Worm (Caenorhabditis elegans): ENCODE data around the gene E04F6.9.

Gene E04F6.9

DNA sequence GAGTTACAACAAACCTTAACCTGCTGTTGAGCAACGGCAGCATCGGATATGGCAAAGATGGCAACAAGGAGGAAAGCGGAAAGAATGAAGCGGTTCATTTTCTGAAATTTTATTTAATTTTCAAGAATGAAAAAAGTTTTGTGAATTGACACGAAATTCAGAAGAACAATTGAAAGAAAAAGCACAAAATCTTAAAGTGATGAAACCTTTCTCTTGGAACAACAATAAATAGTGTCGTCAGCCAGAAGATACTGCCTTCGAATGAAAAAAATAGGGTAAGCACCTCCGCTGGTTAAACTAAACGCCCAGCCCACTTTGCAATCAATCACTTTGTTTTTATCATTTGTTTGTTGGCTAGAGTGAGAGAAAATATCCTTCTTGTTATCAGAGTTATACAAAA is at the start of gene E04F6.9:
Gene E04F6.9, minus strand, starts transcription at position 101 of the 400 bp plus-strand sequence.
- TF ChIP-seq unc-62 (GFP tag; optimal IDR thresholded peaks at IDR 0.05): no peak

DNA sequence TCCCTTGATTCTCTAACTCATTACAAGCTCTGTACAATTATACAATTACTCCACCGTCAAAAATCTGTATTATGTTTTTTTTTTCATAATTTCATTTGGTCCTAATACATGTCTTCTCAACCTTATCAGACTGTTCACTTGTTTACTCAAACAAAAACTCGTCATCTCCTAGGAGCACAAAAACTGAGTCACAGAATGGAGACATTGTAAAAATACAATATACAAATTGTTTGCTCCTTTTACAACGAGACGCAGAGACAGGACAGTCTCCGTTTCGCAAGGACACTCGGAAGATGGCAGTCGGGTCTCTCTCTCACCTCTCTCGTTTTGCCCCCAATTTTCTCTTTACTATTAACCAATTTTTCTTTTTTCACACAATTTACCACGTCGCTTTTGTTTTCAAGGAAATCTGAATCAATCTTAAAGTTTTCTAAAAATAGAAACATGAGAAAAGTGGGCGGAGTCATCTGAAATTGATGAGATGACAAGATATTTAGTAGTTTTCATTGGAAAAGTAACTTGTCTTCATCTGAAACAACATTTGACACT is 43.7 kb upstream of the E04F6.9 start, which contains the start of gene F32A5.8:
Gene F32A5.8, plus strand, starts transcription at position 499 of the 549 bp plus-strand sequence.
- no peak for TF ChIP-seq unc-62 (GFP tag; optimal IDR thresholded peaks at IDR 0.05)

DNA sequence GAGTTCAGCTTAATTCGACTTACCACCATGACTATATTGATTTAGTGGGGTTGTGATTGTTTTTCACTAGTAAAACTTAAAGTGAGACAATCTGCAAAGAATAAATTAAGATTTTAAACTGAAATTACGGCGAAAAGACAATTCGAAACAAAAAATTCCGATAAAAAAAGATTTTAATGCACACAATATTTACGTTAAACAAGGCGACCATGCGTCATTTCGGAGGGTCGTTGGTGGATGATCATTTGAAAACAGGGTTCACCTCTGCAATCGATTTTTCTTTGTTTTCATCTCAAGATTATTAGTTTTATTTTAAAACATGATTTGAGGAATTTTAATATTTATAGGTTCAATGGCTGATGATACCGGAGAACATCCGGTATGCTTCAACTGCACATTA is 41.1 kb upstream of the E04F6.9 start, which contains the start of gene lsm-4:
Gene lsm-4, minus strand, starts transcription at position 91 of the 400 bp plus-strand sequence.
- no peak for TF ChIP-seq unc-62 (GFP tag; optimal IDR thresholded peaks at IDR 0.05)

DNA sequence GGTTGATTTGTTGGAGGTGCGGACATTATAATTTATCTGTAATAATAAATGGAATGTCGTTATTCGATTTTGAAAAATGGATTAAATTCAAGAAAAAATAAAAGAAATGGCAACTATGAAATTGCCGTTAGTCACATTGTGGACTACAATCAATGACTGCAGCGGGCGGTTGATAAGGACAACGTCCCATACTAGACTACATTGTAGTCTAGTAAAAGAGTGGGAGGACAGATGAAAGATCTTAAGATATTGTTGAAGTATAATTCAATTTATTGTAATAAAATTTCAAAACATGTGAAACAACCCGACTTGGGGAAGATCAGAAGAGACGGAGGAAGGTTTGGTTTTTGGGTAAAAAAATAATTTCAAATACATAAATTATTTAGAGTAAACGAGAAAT is 40.0 kb upstream of the E04F6.9 start, which contains the start of the genes prx-13 and ada-2:
Gene prx-13, minus strand, starts transcription at position 38 of the 400 bp plus-strand sequence.
Gene ada-2, plus strand, starts transcription at position 282 of the 400 bp plus-strand sequence.
- TF ChIP-seq unc-62 (GFP tag; optimal IDR thresholded peaks at IDR 0.05): no peak

DNA sequence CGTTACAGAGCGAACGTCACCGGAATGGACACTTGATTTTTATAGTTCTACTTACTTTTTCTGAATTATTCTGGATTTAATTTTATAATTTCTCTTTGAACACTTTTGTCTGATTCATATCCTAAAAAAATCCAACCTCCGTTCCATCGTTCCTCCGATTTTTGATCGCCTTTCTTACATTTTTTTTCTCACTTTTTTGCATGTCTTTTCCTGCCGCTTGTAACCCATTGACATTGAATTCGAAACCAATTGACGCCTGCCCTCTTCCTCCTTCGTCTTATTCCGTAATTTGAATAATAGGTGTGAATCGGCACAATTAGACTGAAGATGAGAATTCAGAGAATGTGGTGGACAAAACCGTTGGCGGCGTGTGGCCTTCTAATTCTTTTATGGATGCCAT is 33.6 kb upstream of the E04F6.9 start, which contains the start of gene skpo-3:
Gene skpo-3, plus strand, starts transcription at position 301 of the 400 bp plus-strand sequence.
- TF ChIP-seq unc-62 (GFP tag; optimal IDR thresholded peaks at IDR 0.05): no peak

DNA sequence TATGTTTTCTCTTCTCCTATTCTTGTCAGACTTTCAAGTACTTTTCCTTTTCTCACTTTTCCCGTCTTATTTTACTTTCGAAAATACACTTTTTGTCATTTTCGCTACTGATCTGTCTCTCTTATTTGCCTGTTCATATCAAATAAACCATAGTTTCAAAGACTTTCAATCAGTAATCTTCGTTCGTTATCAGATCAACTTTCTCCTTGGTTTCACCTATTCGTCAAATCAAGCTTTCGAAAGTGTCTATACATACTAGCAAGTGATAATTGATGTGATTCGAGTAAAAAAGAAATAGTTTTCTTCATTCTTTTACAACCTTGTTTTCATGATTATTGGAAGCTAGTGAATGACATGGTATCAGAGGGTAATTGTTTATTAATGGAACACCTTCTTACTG is 30.8 kb upstream of the E04F6.9 start:
- TF ChIP-seq unc-62 (GFP tag; optimal IDR thresholded peaks at IDR 0.05): no peak

DNA sequence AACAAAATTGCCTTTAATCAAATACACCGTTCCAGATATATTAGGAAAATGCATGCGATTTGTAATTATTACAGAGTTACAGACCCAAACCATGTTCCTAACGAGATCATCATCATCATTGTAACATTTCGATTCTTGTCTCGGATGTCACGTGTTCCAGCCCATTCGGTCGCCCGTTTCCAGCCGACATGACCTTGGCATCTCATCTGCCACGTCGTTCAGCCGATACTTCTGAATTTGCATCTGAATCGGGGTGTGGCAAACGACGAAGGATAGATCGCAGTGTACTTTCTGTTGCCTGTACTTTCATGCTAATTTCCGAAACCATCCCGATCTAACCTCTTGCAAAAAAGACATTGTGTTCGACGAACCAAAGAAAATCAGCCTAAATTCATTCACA is 27.7 kb upstream of the E04F6.9 start:
- no peak for TF ChIP-seq unc-62 (GFP tag; optimal IDR thresholded peaks at IDR 0.05)

DNA sequence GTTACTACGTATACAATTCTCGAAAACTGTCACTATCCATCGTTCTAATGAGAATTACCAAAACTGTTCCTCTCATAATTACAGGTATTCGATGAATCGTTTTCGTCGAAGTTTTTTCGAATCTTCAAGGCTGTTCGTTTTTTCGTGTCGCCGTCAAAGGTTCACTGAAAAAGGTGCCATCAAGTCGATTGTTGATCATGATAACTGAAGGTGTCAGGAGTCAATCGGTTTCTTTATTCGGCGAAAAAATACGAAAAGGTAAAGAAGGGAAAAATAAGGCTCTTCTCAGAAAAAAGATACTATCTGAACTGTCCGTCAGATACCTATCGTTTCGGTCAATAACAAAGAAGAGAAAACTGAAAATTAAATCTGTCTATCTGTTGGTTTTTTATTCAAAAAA is 26.8 kb upstream of the E04F6.9 start:
- no peak for TF ChIP-seq unc-62 (GFP tag; optimal IDR thresholded peaks at IDR 0.05)

DNA sequence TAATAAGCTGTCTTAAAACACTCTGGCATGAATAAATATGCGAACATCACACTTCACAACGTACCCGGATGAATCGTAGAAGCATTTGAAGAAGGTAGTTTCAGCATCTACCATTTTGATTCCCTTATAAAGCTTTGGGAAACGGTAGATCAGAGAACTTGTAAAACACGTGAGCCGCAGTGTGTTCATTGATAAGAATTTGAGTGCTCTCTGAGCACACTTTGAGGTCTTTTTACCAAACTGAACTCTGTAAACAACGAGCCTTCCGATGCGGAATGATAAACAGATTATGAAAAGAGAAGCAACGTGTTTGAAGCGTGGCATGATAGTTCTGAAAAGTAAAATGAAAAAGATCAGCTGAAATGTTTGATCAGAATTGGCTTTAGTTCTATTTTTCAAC is 26.3 kb upstream of the E04F6.9 start, which contains the start of gene aqp-1:
Gene aqp-1, minus strand, starts transcription at position 102 of the 400 bp plus-strand sequence.
- TF ChIP-seq unc-62 (GFP tag; optimal IDR thresholded peaks at IDR 0.05): no peak

DNA sequence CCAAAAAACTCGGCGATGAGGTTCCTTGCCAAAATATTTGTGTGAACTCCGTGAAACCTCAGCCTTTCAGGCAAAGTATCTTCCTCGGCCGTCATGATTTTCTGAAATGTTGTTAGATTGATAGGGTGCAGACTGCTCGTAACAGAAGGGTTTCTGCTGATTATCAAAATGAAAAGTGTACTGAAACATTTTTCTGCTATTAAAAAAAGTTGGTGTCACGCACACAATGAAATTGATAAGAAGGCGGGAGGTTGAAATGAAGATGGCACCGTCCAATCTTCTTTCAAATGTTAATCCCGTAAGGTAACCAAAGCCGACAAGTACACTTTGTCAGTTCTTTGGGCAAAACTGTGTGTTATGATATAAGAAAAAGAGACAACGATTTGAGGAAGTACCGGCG is 25.0 kb upstream of the E04F6.9 start:
- TF ChIP-seq unc-62 (GFP tag; optimal IDR thresholded peaks at IDR 0.05): no peak

DNA sequence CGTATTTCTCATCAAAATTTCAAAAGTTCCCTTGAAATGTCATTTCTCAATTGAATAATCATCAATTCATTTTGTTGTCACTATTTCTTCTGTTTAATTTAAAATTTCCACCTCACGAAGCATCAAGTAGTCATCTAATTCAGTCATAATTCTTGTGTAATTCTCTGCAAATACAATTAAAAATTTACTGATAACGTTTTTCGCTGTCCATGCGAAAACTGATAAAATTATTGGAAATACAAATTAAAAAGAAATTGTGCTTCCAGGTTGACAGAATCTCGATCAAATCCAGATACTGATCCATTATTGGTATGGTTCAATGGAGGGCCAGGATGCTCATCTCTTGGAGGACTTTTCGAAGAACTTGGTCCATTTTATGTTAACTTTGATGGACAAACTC is 21.3 kb upstream of the E04F6.9 start:
- TF ChIP-seq unc-62 (GFP tag; optimal IDR thresholded peaks at IDR 0.05): no peak

DNA sequence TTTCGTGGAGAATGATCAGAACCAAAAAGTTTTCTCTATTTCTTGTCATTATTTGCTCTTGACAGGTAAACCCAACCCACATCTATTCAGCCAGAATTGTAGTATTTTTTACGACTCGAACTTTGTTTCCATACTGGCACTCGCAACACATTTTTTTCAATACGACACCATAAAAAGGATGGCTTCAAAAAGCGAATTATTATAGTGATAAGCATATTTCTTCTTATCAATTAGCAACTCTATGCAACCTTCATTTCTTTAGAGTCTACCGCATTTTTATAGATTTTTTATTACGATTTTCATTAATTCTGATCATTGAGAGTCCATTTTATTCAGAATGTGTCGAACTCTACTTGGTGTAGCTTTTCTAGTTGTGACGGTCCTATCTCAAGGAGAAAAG is 20.6 kb upstream of the E04F6.9 start, which contains the start of gene ctsa-3.1:
Gene ctsa-3.1, plus strand, starts transcription at position 337 of the 400 bp plus-strand sequence.
- no peak for TF ChIP-seq unc-62 (GFP tag; optimal IDR thresholded peaks at IDR 0.05)

DNA sequence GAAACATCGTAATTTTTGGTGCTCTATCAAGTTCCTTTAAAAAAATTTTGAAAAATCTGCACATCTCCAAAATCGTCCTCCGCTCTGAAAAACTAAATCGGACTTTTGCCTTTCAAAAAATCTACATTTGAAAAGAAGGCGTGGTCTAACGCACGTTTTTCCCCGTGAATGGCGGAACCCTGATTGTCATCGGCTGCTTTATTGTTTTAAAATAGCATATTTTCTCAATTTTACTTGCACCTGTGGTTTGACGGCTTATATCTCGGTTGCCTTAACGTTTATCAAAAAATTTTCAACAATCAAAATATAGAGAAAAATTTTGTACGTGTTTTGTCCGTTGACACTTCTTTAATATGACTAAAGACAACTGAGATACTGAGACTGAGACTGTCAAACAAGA is 20.0 kb upstream of the E04F6.9 start:
- no peak for TF ChIP-seq unc-62 (GFP tag; optimal IDR thresholded peaks at IDR 0.05)

DNA sequence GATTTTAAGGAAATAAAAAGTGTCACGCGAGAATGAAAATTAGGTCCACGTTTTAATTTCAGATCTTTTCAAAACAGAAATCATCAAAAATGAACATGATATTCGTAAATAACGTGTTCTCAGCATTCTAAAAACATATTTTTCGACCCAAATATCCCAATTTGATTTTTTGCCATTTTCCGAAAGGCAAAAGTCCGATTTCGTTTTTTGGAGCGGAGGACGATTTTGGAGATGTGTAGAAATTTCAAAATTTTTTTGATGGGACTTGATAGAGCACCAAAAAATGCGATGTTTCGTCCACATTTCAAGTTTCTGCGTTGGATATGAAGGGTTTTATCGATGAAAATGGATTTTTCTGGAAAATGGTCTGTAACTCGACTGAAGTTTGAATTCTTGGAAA is 18.7 kb upstream of the E04F6.9 start:
- no peak for TF ChIP-seq unc-62 (GFP tag; optimal IDR thresholded peaks at IDR 0.05)

DNA sequence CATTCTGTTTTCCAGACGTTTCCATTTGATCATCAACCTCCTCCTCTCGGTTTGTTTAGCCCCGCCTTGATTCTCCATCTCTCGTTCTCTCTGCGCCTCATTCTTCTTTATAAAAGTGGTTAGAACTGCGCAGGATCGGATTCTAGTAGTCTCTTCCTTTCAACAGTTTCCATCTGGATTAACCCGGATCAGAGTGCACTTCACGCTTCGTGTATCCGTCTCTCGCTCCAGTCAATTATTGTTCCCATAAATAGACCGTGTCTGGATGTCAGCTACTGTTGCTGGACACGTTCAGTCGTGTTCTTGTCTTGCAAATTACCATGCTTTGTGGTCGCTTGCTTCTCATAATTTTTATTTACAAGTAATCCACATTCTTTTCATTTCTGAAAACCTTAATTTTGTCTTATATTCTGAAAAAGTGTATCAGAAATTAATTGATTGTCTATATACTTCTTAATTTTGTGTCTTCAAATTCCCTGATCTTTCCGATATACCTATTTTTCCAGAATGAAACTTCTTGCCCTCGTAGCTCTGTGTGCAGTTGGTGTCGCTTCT is 16.8 kb upstream of the E04F6.9 start, which contains the start of gene F32A5.4:
Gene F32A5.4, plus strand, starts transcription at position 505 of the 555 bp plus-strand sequence.
- TF ChIP-seq unc-62 (GFP tag; optimal IDR thresholded peaks at IDR 0.05): no peak

DNA sequence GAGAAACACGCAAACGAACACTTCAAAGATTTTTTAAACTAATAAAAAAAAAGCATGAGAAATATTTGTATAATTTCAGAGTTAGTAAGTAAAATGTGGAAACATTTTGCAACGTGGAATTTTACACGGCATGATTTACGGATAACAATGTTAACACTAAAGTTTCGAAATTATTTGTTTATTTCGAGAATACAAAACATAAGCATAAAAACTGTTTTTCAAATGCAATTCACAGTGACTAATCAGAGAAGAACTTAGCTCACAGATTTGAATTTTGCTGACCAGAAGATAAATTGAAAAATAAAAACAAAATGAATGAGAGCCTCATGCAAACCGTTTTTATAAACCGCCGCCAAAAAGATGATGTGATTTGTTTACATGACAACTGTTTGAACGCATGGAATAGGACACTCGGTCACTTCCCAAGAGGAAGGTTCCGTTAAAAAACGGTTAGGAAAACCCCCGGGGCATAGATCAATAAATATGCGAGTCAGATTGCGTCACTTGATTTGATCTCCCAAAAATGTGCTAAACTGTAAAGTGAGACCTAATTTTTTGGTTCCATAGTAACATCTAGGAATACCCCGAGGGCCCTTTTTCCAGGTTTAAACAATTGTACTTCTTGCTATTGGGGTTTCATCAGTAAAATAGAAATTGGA is 14.0 kb upstream of the E04F6.9 start, which contains the start of gene clh-3:
Gene clh-3, minus strand, starts transcription at position 51 of the 659 bp plus-strand sequence.
- TF ChIP-seq unc-62 (GFP tag; optimal IDR thresholded peaks at IDR 0.05): no peak
